Worm (Caenorhabditis elegans) whole organism, midembryonic: ENCODE data around the gene F43C1.5.

Source experiments
- T22C8.4 ChIP-seq: fragments of 200-800 bp; sonication (Bioruptor generic); IDR thresholded peaks from 2 replicates; pipeline ENCODE4 v1.3.6; 2022; ENCODE audit warnings: missing genetic modification characterization, missing compliant biosample characterization
- cog-1 ChIP-seq: sonication (generic microtip); optimal IDR thresholded peaks from 2 replicates; lab custom pipeline; 2016; ENCODE audit warnings: missing genetic modification characterization, missing compliant biosample characterization
- flt-1 ChIP-seq: fragments of 200-800 bp; sonication (Bioruptor generic); IDR thresholded peaks from 2 replicates; pipeline ENCODE4 v1.3.6; 2022; ENCODE audit warnings: missing genetic modification characterization, missing compliant biosample characterization
- klf-2 ChIP-seq: fragments of 200-800 bp; sonication (Bioruptor generic); conservative IDR thresholded peaks from 2 replicates; pipeline ENCODE4 v1.3.6; 2022; ENCODE audit warnings: missing genetic modification reagents, missing genetic modification characterization, missing compliant biosample characterization
- ref-1 ChIP-seq: fragments of 200-800 bp; sonication (Bioruptor generic); conservative IDR thresholded peaks from 2 replicates; pipeline ENCODE4 v1.3.6; 2022; ENCODE audit warnings: missing genetic modification reagents, missing genetic modification characterization, missing compliant biosample characterization
- tab-1 ChIP-seq: fragments of 200-800 bp; sonication (Bioruptor generic); IDR thresholded peaks from 2 replicates; pipeline ENCODE4 v1.3.6; 2022; ENCODE audit warnings: missing genetic modification characterization, missing compliant biosample characterization
- ztf-23 ChIP-seq: fragments of 200-800 bp; sonication (Bioruptor generic); IDR thresholded peaks from 2 replicates; pipeline ENCODE4 v1.3.6; 2022; ENCODE audit warnings: missing genetic modification reagents, missing genetic modification characterization, missing compliant biosample characterization
- ztf-29 ChIP-seq: fragments of 200-800 bp; sonication (Bioruptor generic); IDR thresholded peaks from 2 replicates; pipeline ENCODE4 v1.3.6; 2022; ENCODE audit warnings: missing genetic modification reagents, missing genetic modification characterization, missing compliant biosample characterization

- TF ChIP-seq tab-1 (GFP tag; lab: Robert Waterston, UW) (no peak), ztf-23 (GFP tag; lab: Robert Waterston, UW) (no peak), klf-2 (GFP tag; lab: Robert Waterston, UW) (no peak), cog-1 (tag; lab: Kevin White, UChicago) (no peak), ztf-29 (GFP tag; lab: Robert Waterston, UW) (no peak), T22C8.4 (GFP tag; lab: Robert Waterston, UW) (no peak), ref-1 (GFP tag; lab: Robert Waterston, UW) (no peak), flt-1 (GFP tag; lab: Robert Waterston, UW) (no peak)
These were observed 2.4 kb downstream of the F43C1.5 start for ce11 chrIII:4231372-4231771.
